Worm (Caenorhabditis elegans) whole organism, L3 larva: ENCODE data around the gene F42A9.3.

Experiments used
- R02D3.7 ChIP-seq: fragments of 150-350 bp; optimal IDR thresholded peaks from 2 replicates; lab custom pipeline; 2014; ENCODE audit warnings: missing biosample characterization, missing genetic modification characterization
- ZK546.5 ChIP-seq: sonication (generic microtip); optimal IDR thresholded peaks from 2 replicates; lab custom pipeline; 2017; ENCODE audit warnings: missing biosample characterization, missing genetic modification characterization
- aly-2 ChIP-seq: fragments of 150-350 bp; optimal IDR thresholded peaks from 2 replicates; lab custom pipeline; 2014; ENCODE audit warnings: missing biosample characterization, missing genetic modification characterization
- ceh-16 ChIP-seq: sonication (generic microtip); optimal IDR thresholded peaks from 2 replicates; lab custom pipeline; 2017; ENCODE audit warnings: missing biosample characterization, missing genetic modification characterization
- ceh-28 ChIP-seq: fragments of 150-350 bp; optimal IDR thresholded peaks from 2 replicates; lab custom pipeline; 2014; ENCODE audit warnings: missing biosample characterization, missing genetic modification reagents, missing genetic modification characterization
- ceh-82 ChIP-seq: fragments of 150-350 bp; optimal IDR thresholded peaks from 2 replicates; lab custom pipeline; 2014; ENCODE audit warnings: missing biosample characterization, missing genetic modification characterization
- ceh-9 ChIP-seq: sonication (generic microtip); optimal IDR thresholded peaks from 2 replicates; lab custom pipeline; 2018; ENCODE audit warnings: missing biosample characterization, missing genetic modification characterization
- daf-12 ChIP-seq: fragments of 150-350 bp; optimal IDR thresholded peaks from 2 replicates; lab custom pipeline; 2014; ENCODE audit warnings: missing biosample characterization, missing genetic modification reagents, missing genetic modification characterization
- egl-27 ChIP-seq: sonication (generic microtip); optimal IDR thresholded peaks from 4 replicates; lab custom pipeline; 2017; ENCODE audit warnings: missing biosample characterization, missing genetic modification reagents, missing genetic modification characterization
- egl-5 ChIP-seq: fragments of 150-350 bp; optimal IDR thresholded peaks from 2 replicates; lab custom pipeline; 2017; ENCODE audit warnings: missing biosample characterization, missing genetic modification reagents, missing genetic modification characterization, inconsistent platforms
- elt-1 ChIP-seq: fragments of 150-350 bp; optimal IDR thresholded peaks from 2 replicates; lab custom pipeline; 2014; ENCODE audit warnings: missing biosample characterization, missing genetic modification characterization
- elt-2 ChIP-seq: sonication (generic microtip); optimal IDR thresholded peaks from 2 replicates; lab custom pipeline; 2016; ENCODE audit warnings: missing genetic modification reagents, mild to moderate bottlenecking, missing genetic modification characterization, missing compliant biosample characterization
- elt-3 ChIP-seq, 3 experiments: fragments of 150-350 bp in 1 of 3; sonication (generic microtip) in 2 of 3; optimal IDR thresholded peaks; 2 replicates in 2 of 3; 4 replicates in 1 of 3; lab custom pipeline; 2014 to 2017; ENCODE audit warnings: missing biosample characterization in 3 of 3, missing genetic modification characterization in 3 of 3
- fkh-2 ChIP-seq: fragments of 150-350 bp; optimal IDR thresholded peaks from 2 replicates; lab custom pipeline; 2014; ENCODE audit warnings: missing biosample characterization, missing genetic modification reagents, missing genetic modification characterization
- fos-1 ChIP-seq: fragments of 150-350 bp; optimal IDR thresholded peaks from 2 replicates; lab custom pipeline; 2014; ENCODE audit warnings: missing biosample characterization, missing genetic modification characterization
- jun-1 ChIP-seq: fragments of 150-350 bp; optimal IDR thresholded peaks from 2 replicates; lab custom pipeline; 2014; ENCODE audit warnings: missing biosample characterization, missing genetic modification reagents, missing genetic modification characterization
- lin-15B ChIP-seq: fragments of 150-350 bp; optimal IDR thresholded peaks from 2 replicates; lab custom pipeline; 2014; ENCODE audit warnings: missing biosample characterization, missing genetic modification characterization
- lsy-12 ChIP-seq: sonication (generic microtip); optimal IDR thresholded peaks from 2 replicates; lab custom pipeline; 2016; ENCODE audit warnings: mild to moderate bottlenecking, missing genetic modification characterization, missing compliant biosample characterization
- mml-1 ChIP-seq: fragments of 150-350 bp; sonication (generic microtip); optimal IDR thresholded peaks from 3 replicates; lab custom pipeline; 2014; ENCODE audit warnings: missing biosample characterization, missing genetic modification characterization
- nfya-1 ChIP-seq: sonication (generic microtip); optimal IDR thresholded peaks from 2 replicates; lab custom pipeline; 2017; ENCODE audit warnings: missing genetic modification characterization, mild to moderate bottlenecking, missing compliant biosample characterization, antibody characterized with exemption, moderate library complexity; ENCODE audit not compliant: insufficient read depth
- nhr-11 ChIP-seq: fragments of 150-350 bp; optimal IDR thresholded peaks from 2 replicates; lab custom pipeline; 2014; ENCODE audit warnings: missing biosample characterization, missing genetic modification characterization
- nhr-12 ChIP-seq: fragments of 150-350 bp; optimal IDR thresholded peaks from 2 replicates; lab custom pipeline; 2014; ENCODE audit warnings: missing biosample characterization, missing genetic modification characterization
- nhr-23 ChIP-seq: fragments of 150-350 bp; optimal IDR thresholded peaks from 2 replicates; lab custom pipeline; 2014; ENCODE audit warnings: missing biosample characterization, missing genetic modification reagents, missing genetic modification characterization
- nhr-25 ChIP-seq: sonication (generic microtip); optimal IDR thresholded peaks from 2 replicates; lab custom pipeline; 2017; ENCODE audit warnings: missing biosample characterization, missing genetic modification characterization
- nhr-43 ChIP-seq: sonication (generic microtip); optimal IDR thresholded peaks from 2 replicates; lab custom pipeline; 2016; ENCODE audit warnings: mild to moderate bottlenecking, missing genetic modification characterization, missing compliant biosample characterization; ENCODE audit not compliant: poor library complexity, severe bottlenecking
- nhr-77 ChIP-seq: fragments of 150-350 bp; optimal IDR thresholded peaks from 2 replicates; lab custom pipeline; 2014; ENCODE audit warnings: missing biosample characterization, missing genetic modification characterization
- pha-4 ChIP-seq: fragments of 150-350 bp; optimal IDR thresholded peaks from 2 replicates; lab custom pipeline; 2014; ENCODE audit warnings: missing biosample characterization, missing genetic modification reagents, missing genetic modification characterization
- pqm-1 ChIP-seq: fragments of 150-350 bp; optimal IDR thresholded peaks from 2 replicates; lab custom pipeline; 2017; ENCODE audit warnings: missing biosample characterization, missing genetic modification characterization, inconsistent platforms
- sea-2 ChIP-seq: fragments of 150-350 bp; sonication (generic microtip); optimal IDR thresholded peaks from 4 replicates; lab custom pipeline; 2014; ENCODE audit warnings: missing biosample characterization, missing genetic modification reagents, missing genetic modification characterization
- skn-1 ChIP-seq: fragments of 150-350 bp; optimal IDR thresholded peaks from 2 replicates; lab custom pipeline; 2014; ENCODE audit warnings: missing biosample characterization, missing genetic modification characterization
- snpc-4 ChIP-seq: fragments of 150-350 bp; optimal IDR thresholded peaks from 2 replicates; lab custom pipeline; 2014; ENCODE audit warnings: missing biosample characterization, missing genetic modification characterization
- tbx-2 ChIP-seq: sonication (generic microtip); optimal IDR thresholded peaks from 2 replicates; lab custom pipeline; 2016; ENCODE audit warnings: mild to moderate bottlenecking, missing genetic modification characterization, missing compliant biosample characterization

Gene F42A9.3

DNA sequence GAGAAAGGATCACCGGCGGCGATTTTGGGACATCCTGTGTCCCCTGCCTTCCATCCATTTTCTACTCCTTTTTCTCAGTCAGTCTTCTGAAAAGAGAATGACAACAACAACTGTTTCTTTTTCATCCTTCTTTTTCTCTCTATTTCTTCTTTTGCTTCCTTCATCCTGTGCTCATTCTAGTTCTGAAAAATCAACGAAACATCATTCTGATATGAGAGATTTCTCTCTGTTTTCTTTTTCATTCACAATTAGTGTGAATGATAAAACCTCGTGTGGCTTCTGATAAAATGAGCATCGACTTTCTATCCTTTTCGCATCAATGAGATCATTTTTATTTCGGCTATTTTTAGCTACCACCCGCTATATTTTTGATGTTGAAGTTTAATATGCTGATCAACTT, 11.8 kb upstream of the F42A9.3 start:
- TF ChIP-seq nhr-11 (tag; lab: Kevin White, UChicago) (peak; percentile 53), elt-2 (tag; lab: Kevin White, UChicago) (no peak)

DNA sequence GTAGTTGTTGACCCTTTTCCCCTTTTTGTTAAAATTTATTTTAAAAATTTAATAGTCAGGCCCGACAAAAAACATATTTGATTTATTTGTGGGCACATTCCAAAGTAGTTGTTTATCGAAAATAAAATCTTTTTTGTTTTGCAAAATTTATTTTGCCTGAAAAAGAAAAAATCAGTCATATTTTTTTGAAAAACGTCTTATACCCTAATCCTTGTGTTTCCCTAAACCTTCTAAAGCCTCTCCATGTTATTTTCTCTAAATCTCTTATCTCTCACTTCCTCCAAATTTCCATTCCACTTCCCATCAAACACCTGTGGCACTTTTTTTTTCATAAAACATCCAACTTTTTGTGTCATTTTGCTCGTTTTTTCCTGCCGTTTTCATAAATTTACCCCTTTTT, 8.9 kb upstream of the F42A9.3 start:
- TF ChIP-seq egl-5 (tag; lab: Kevin White, UChicago) (no peak), skn-1 (tag; lab: Kevin White, UChicago) (no peak), lsy-12 (tag; lab: Kevin White, UChicago) (no peak), snpc-4 (tag; lab: Kevin White, UChicago) (no peak), elt-1 (tag; lab: Kevin White, UChicago) (peak; percentile 63)

DNA sequence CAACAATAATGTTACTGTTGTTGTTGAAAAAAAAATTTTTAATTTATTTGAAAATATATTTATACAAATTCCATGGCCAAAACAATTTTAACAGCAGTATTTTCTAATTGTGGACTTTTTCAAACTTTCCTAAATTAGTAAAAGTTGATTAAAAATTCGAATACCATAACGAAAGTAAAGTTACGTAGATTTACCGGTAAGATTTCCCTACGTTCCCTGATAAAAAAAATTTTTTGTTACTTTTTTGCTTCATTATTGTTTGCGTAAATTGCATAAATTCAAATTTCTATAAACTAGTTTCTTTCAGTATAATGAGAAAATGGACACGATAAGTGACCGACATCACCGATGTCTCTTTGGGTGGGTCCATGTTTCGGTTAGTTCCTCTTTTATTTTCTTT, 8.1 kb upstream of the F42A9.3 start, which contains the start of gene F42A9.6:
F42A9.6 (plus strand) TSS at position 301 of the 400 bp plus-strand sequence.
- TF ChIP-seq nhr-12 (tag; lab: Kevin White, UChicago) (no peak), nfya-1 (tag; lab: Kevin White, UChicago) (no peak), lsy-12 (tag; lab: Kevin White, UChicago) (no peak), mml-1 (tag; lab: Kevin White, UChicago) (no peak), nhr-43 (tag; lab: Kevin White, UChicago) (no peak), pha-4 (tag; lab: Kevin White, UChicago) (no peak), aly-2 (tag; lab: Kevin White, UChicago) (no peak)

DNA sequence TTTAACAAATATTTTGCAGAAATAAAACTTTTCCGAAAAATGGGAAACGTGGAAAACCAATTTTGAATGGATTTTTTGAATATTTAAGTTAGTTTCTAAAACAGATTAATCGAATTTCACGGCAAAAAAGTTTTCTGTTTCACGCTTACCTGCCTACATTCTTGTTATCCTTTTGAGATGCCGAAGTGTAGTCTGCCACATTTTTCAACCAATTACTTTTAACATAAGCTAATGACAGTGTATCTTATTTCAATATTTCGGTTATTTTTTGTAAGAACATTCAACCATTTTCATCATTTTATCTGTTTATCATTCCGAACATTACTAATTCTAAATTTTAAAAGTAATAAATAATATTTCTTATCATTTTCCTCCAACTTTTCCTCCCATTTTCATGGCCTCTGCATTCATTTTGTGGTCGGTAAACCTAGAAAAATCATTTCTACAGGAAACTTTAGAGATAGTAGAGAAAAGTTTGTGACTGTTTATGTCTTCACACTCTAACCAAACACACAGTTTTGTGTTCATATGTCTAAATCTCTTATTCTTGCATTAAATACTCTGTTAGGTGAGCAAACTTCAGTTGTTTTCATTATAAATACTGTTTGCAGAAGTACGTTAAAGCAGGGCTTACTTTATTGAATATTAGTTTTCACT, 5.0 kb upstream of the F42A9.3 start, which contains the start of the genes F42A9.17 and cyp-33E2:
F42A9.17 (minus strand) TSS at position 51 of the 657 bp plus-strand sequence.
cyp-33E2 (plus strand) TSS at position 449 of the 657 bp plus-strand sequence.
- TF ChIP-seq fkh-2 (tag; lab: Kevin White, UChicago) (no peak), elt-1 (tag; lab: Kevin White, UChicago) (no peak), sea-2 (GFP tag; lab: Kevin White, UChicago) (no peak), nhr-43 (tag; lab: Kevin White, UChicago) (no peak), elt-2 (tag; lab: Kevin White, UChicago) (peak; percentile 67), pqm-1 (tag; lab: Kevin White, UChicago) (peak; percentile 83), pha-4 (tag; lab: Kevin White, UChicago) (peak; percentile 91)

DNA sequence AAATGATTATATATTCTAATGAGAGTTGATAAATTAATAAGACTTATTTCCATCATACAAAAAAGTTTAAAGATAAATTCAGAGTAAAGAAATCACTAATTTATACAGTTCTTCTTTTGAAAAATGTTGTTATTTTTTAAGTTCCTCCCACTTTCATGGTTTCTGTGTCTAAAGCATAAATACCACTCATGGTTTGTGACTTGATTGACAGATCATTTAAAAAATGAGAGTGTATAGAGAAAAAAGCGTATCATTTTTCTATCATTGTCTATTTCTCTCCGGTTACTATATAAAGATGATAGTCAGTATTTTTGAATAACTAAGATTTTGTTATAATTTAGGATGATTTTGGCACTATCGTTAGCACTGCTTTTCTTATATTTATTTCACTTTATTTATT, 2.4 kb upstream of the F42A9.3 start, which contains the start of gene cyp-33E3:
cyp-33E3 (plus strand) TSS at position 316 of the 400 bp plus-strand sequence.
- TF ChIP-seq elt-2 (tag; lab: Kevin White, UChicago): peak; percentile 17
- TF ChIP-seq nhr-25 (tag; lab: Kevin White, UChicago): no peak
- no peak for TF ChIP-seq ceh-16 (tag; lab: Kevin White, UChicago)

DNA sequence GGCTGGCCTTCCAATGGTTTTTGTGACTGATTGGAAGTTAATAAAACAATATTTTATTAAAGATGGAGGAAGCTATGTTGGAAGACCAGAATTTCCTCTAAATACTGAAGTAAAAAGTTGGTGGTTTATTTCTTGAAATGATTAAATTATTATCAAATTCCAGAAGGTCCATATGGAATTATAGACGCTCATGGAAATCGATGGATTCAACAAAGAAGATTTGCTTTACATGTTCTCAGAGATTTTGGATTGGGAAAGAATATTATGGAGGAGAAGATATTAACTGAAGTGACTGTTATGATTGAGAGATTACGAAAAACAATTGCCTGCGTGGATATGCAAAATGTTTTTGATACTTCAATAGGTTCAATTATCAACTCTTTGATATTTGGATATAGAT, 1.7 kb upstream of the F42A9.3 start:
- TF ChIP-seq fos-1 (tag; lab: Kevin White, UChicago): no peak
- no peak for TF ChIP-seq ceh-9 (tag; lab: Kevin White, UChicago)
- TF ChIP-seq nfya-1 (tag; lab: Kevin White, UChicago): no peak
- no peak for TF ChIP-seq ceh-28 (tag; lab: Kevin White, UChicago)
- TF ChIP-seq pha-4 (tag; lab: Kevin White, UChicago): no peak
- TF ChIP-seq R02D3.7 (tag; lab: Kevin White, UChicago): no peak
- no peak for TF ChIP-seq lsy-12 (tag; lab: Kevin White, UChicago)
- TF ChIP-seq nhr-77: no peak
- no peak for TF ChIP-seq ceh-16 (tag; lab: Kevin White, UChicago)
- TF ChIP-seq ZK546.5: no peak
- no peak for TF ChIP-seq jun-1 (tag; lab: Kevin White, UChicago)
- TF ChIP-seq daf-12 (tag; lab: Kevin White, UChicago): no peak
- TF ChIP-seq nhr-12 (tag; lab: Kevin White, UChicago): no peak

DNA sequence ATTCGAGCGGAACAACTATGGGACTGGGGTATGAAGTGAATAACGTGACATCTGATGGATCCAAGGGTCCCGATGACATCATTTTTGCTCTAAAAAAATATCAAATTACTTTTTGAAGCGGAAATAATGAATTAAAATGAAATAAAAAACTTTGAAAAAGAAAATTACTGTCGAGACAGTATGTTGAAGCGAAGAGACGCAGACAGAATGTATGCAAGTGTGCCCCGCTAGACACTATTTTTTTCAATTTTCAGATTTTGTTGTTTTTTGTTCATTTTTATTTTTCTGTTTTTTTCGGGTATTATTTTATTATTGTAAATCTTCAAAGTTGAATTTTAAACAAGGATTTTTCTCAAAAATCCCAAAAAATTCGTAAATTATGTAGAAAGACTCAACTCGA, 1.6 kb downstream of the F42A9.3 start, which contains the start of gene F42A9.8:
F42A9.8 (minus strand) TSS at position 88 of the 400 bp plus-strand sequence.
- no peak for TF ChIP-seq tbx-2 (tag; lab: Kevin White, UChicago)
- peak; percentile 31 for TF ChIP-seq nfya-1 (tag; lab: Kevin White, UChicago)
- no peak for TF ChIP-seq ceh-82 (tag; lab: Kevin White, UChicago)
- TF ChIP-seq nhr-23 (tag; lab: Kevin White, UChicago): no peak
- peak; percentile 40 for TF ChIP-seq pha-4 (tag; lab: Kevin White, UChicago)
- no peak for TF ChIP-seq aly-2 (tag; lab: Kevin White, UChicago)
- no peak for TF ChIP-seq daf-12 (tag; lab: Kevin White, UChicago)
- no peak for TF ChIP-seq elt-3 (tag; optimal IDR thresholded peaks at IDR 0.05; lab: Kevin White, UChicago)
- TF ChIP-seq lsy-12 (tag; lab: Kevin White, UChicago): no peak
- TF ChIP-seq nhr-43 (tag; lab: Kevin White, UChicago): no peak
- no peak for TF ChIP-seq R02D3.7 (tag; lab: Kevin White, UChicago)
- TF ChIP-seq lin-15B: peak; percentile 13
- TF ChIP-seq egl-27 (tag; lab: Kevin White, UChicago): no peak
